Fruit fly (Drosophila melanogaster): ENCODE results near the gene eIF2beta.
A peak's percentile ranks its signal among the peaks of the same experiment; 100 is the strongest.

eIF2beta gene

DNA sequence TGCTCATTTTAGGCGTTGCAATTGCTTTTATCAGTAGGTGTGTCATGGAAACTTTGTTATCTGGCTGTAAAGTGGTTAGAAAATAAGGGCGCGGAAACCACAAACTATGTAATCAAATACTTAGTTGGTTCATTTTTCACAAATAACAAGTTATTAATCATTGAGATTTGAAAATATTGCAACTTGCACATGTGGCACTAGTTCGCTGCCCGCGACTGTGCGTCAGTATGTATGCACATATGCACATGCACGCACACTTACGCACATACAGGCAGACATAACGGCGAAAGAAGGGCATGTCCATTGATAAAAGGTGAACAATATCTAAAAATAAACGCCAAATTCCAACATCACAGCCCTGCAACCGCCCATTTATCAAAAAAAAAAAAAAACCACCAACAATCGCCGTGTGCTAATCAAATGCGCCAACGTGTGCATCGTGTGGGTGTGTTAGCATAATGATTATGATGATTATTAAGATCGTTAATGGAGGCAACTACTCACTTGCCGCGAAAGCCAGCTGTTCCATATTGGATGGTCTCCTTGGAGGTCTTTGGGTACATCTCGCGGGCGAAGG is 3.0 kb upstream of the eIF2beta start:
- TF ChIP-seq CG17806 (tag; optimal IDR thresholded peaks at IDR 0.05) (peak; percentile 62), fd96Ca (GFP tag; IDR thresholded peaks at IDR 0.05) (peak; percentile 72; the same call in 2 of the 3 replicates), CG4496 (GFP tag; IDR thresholded peaks at IDR 0.05) (peak; percentile 85), CG9948 (tag; optimal IDR thresholded peaks at IDR 0.05) (peak; percentile 51), CG8159 (tag; optimal IDR thresholded peaks at IDR 0.05) (peak; percentile 60), CG34367 (tag; optimal IDR thresholded peaks at IDR 0.05) (peak; percentile 58), CG8301 (tag; optimal IDR thresholded peaks at IDR 0.05) (peak; percentile 73), CG13204 (GFP tag; optimal IDR thresholded peaks at IDR 0.05) (no peak), CG10348 (GFP tag; IDR thresholded peaks at IDR 0.05) (no peak), CG14655 (GFP tag; optimal IDR thresholded peaks at IDR 0.05) (peak; percentile 71), D1 (tag; optimal IDR thresholded peaks at IDR 0.05) (no peak), rn (GFP tag; IDR thresholded peaks at IDR 0.05) (0 out of 2 replicates have a peak, but pooled peaks have one; percentile 22), CG15710 (tag; optimal IDR thresholded peaks at IDR 0.05) (peak; percentile 47), gl (tag; optimal IDR thresholded peaks at IDR 0.05) (peak; percentile 39), Ets98B (GFP tag; IDR thresholded peaks at IDR 0.05) (peak; percentile 82), Pif1A (GFP tag; optimal IDR thresholded peaks at IDR 0.05) (peak; percentile 79), CG32121 (GFP tag; IDR thresholded peaks at IDR 0.05) (peak; percentile 74), CG12605 (GFP tag; IDR thresholded peaks at IDR 0.05) (peak; percentile 72), EcR (GFP tag; optimal IDR thresholded peaks at IDR 0.05) (no peak), Snoo (tag; optimal IDR thresholded peaks at IDR 0.05) (peak; percentile 68), Pif1B (GFP tag; optimal IDR thresholded peaks at IDR 0.05) (peak; percentile 51)

DNA sequence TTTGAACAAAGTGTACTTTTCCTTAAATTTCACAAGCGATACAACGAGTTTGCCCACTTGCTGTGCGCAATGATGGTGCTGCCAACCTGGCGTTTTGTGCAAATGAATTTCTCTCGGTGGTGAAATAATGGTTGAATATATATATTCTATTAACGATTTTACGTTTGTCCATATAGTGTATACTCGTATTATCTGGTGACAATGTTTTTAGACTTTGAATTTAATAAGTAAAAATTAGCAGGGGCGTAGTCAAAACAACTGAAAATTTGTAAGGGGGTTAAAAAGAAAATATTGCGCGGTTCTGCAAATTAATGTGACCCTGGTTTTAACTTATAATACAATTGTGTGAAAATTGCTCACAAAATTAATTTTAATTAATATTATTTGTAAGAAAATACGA is 2.6 kb downstream of the eIF2beta start, which contains the start of the genes ver and Gcn5:
Gene ver, plus strand, starts transcription at position 47 of the 400 bp plus-strand sequence.
Gene Gcn5, minus strand, starts transcription at position 74 of the 400 bp plus-strand sequence.
- no peak for TF ChIP-seq CG13204 (GFP tag; optimal IDR thresholded peaks at IDR 0.05)
- TF ChIP-seq fd96Ca (GFP tag; IDR thresholded peaks at IDR 0.05), result peak; percentile 96
- peak; percentile 97 for TF ChIP-seq Pif1B (GFP tag; optimal IDR thresholded peaks at IDR 0.05)
- TF ChIP-seq CG8159 (tag; optimal IDR thresholded peaks at IDR 0.05), result peak; percentile 92
- peak; percentile 96 for TF ChIP-seq CG12605 (GFP tag; IDR thresholded peaks at IDR 0.05)
- peak; percentile 96 for TF ChIP-seq Pif1A (GFP tag; optimal IDR thresholded peaks at IDR 0.05)
- peak; percentile 95 for TF ChIP-seq CG8301 (tag; optimal IDR thresholded peaks at IDR 0.05)
- TF ChIP-seq gl (tag; optimal IDR thresholded peaks at IDR 0.05), result peak; percentile 83
- TF ChIP-seq CG17806 (tag; optimal IDR thresholded peaks at IDR 0.05), result peak; percentile 94
- TF ChIP-seq EcR (GFP tag; optimal IDR thresholded peaks at IDR 0.05), result peak; percentile 17
- TF ChIP-seq CG34367 (tag; optimal IDR thresholded peaks at IDR 0.05), result peak; percentile 91
- peak; percentile 97 for TF ChIP-seq CG14655 (GFP tag; optimal IDR thresholded peaks at IDR 0.05)
- peak; percentile 90 for TF ChIP-seq CG10348 (GFP tag; IDR thresholded peaks at IDR 0.05)
- TF ChIP-seq Ets98B (GFP tag; IDR thresholded peaks at IDR 0.05), result peak; percentile 98
- TF ChIP-seq rn (GFP tag; IDR thresholded peaks at IDR 0.05), result peak; percentile 95
- peak; percentile 99 for TF ChIP-seq CG4496 (GFP tag; IDR thresholded peaks at IDR 0.05)
- TF ChIP-seq CG15710 (tag; optimal IDR thresholded peaks at IDR 0.05), result peak; percentile 95
- peak; percentile 93 for TF ChIP-seq CG9948 (tag; optimal IDR thresholded peaks at IDR 0.05)
- TF ChIP-seq D1 (tag; optimal IDR thresholded peaks at IDR 0.05), result no peak
- peak; percentile 98 for TF ChIP-seq CG32121 (GFP tag; IDR thresholded peaks at IDR 0.05)
- TF ChIP-seq Snoo (tag; optimal IDR thresholded peaks at IDR 0.05), result peak; percentile 93

DNA sequence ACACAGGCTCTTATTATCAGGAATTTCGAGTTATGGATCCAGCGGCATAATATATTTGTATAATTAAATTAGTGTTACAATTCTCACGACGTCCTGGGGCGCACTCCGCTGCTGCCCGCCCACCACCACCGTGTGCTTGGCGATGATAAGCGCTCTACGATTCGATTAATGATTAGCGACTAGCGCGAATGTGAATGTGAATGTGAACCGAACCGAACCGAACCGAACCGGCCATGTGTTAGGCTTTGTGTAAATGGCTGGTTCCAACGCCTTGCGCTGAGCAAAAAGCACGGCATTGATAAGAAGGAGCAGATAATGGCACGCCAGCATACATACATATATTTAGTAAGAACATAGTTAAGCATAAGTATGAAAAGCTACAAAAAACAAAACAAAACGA is 7.2 kb downstream of the eIF2beta start:
- TF ChIP-seq CG15710 (tag; optimal IDR thresholded peaks at IDR 0.05), result no peak
- TF ChIP-seq rn (GFP tag; IDR thresholded peaks at IDR 0.05), result no peak
- TF ChIP-seq CG34367 (tag; optimal IDR thresholded peaks at IDR 0.05), result no peak

dm6 chr3L:12517443-12518209 is 8.9 kb downstream of the eIF2beta start:
- TF ChIP-seq CG14655 (GFP tag; optimal IDR thresholded peaks at IDR 0.05) (no peak), EcR (GFP tag; optimal IDR thresholded peaks at IDR 0.05) (peak; percentile 91), rn (GFP tag; IDR thresholded peaks at IDR 0.05) (no peak)

- 0 out of 2 replicates have a peak, but pooled peaks have one; percentile 26 for TF ChIP-seq rn (GFP tag; IDR thresholded peaks at IDR 0.05)
- TF ChIP-seq CG8159 (tag; optimal IDR thresholded peaks at IDR 0.05), result peak; percentile 56
- peak; percentile 64 for TF ChIP-seq CG15710 (tag; optimal IDR thresholded peaks at IDR 0.05)
- peak; percentile 52 for TF ChIP-seq D1 (tag; optimal IDR thresholded peaks at IDR 0.05)
- peak; percentile 80 for TF ChIP-seq CG13204 (GFP tag; optimal IDR thresholded peaks at IDR 0.05)
- TF ChIP-seq CG9948 (tag; optimal IDR thresholded peaks at IDR 0.05), result peak; percentile 35
- peak; percentile 49 for TF ChIP-seq CG17806 (tag; optimal IDR thresholded peaks at IDR 0.05)
- TF ChIP-seq CG10348 (GFP tag; IDR thresholded peaks at IDR 0.05), result no peak
- peak; percentile 95 for TF ChIP-seq gl (tag; optimal IDR thresholded peaks at IDR 0.05)
- TF ChIP-seq Snoo (tag; optimal IDR thresholded peaks at IDR 0.05), result peak; percentile 7
- peak; percentile 95 for TF ChIP-seq CG12605 (GFP tag; IDR thresholded peaks at IDR 0.05)
- peak; percentile 93 for TF ChIP-seq EcR (GFP tag; optimal IDR thresholded peaks at IDR 0.05)
- peak; percentile 70 for TF ChIP-seq CG32121 (GFP tag; IDR thresholded peaks at IDR 0.05)
- TF ChIP-seq CG14655 (GFP tag; optimal IDR thresholded peaks at IDR 0.05), result peak; percentile 85
- peak; percentile 68; the same call in 2 of the 3 replicates for TF ChIP-seq fd96Ca (GFP tag; IDR thresholded peaks at IDR 0.05)
- TF ChIP-seq CG34367 (tag; optimal IDR thresholded peaks at IDR 0.05), result peak; percentile 68
- peak; percentile 61 for TF ChIP-seq Pif1B (GFP tag; optimal IDR thresholded peaks at IDR 0.05)
- TF ChIP-seq CG8301 (tag; optimal IDR thresholded peaks at IDR 0.05), result peak; percentile 82
- TF ChIP-seq CG4496 (GFP tag; IDR thresholded peaks at IDR 0.05), result peak; percentile 89
- peak; percentile 80 for TF ChIP-seq Pif1A (GFP tag; optimal IDR thresholded peaks at IDR 0.05)
- peak; percentile 84 for TF ChIP-seq Ets98B (GFP tag; IDR thresholded peaks at IDR 0.05)
Measured at dm6 chr3L:12515691-12516455, 10.7 kb downstream of the eIF2beta start.
